Worm (Caenorhabditis elegans) whole organism, midembryonic: ENCODE data around the gene ham-3.

Experiments used
- T22C8.4 ChIP-seq: fragments of 200-800 bp; sonication (Bioruptor generic); IDR thresholded peaks from 2 replicates; pipeline ENCODE4 v1.3.6; 2022; ENCODE audit warnings: missing genetic modification characterization, missing compliant biosample characterization
- cog-1 ChIP-seq: sonication (generic microtip); optimal IDR thresholded peaks from 2 replicates; lab custom pipeline; 2016; ENCODE audit warnings: missing genetic modification characterization, missing compliant biosample characterization
- flt-1 ChIP-seq: fragments of 200-800 bp; sonication (Bioruptor generic); IDR thresholded peaks from 2 replicates; pipeline ENCODE4 v1.3.6; 2022; ENCODE audit warnings: missing genetic modification characterization, missing compliant biosample characterization
- klf-2 ChIP-seq: fragments of 200-800 bp; sonication (Bioruptor generic); conservative IDR thresholded peaks from 2 replicates; pipeline ENCODE4 v1.3.6; 2022; ENCODE audit warnings: missing genetic modification reagents, missing genetic modification characterization, missing compliant biosample characterization
- ref-1 ChIP-seq: fragments of 200-800 bp; sonication (Bioruptor generic); conservative IDR thresholded peaks from 2 replicates; pipeline ENCODE4 v1.3.6; 2022; ENCODE audit warnings: missing genetic modification reagents, missing genetic modification characterization, missing compliant biosample characterization
- tab-1 ChIP-seq: fragments of 200-800 bp; sonication (Bioruptor generic); IDR thresholded peaks from 2 replicates; pipeline ENCODE4 v1.3.6; 2022; ENCODE audit warnings: missing genetic modification characterization, missing compliant biosample characterization
- ztf-23 ChIP-seq: fragments of 200-800 bp; sonication (Bioruptor generic); IDR thresholded peaks from 2 replicates; pipeline ENCODE4 v1.3.6; 2022; ENCODE audit warnings: missing genetic modification reagents, missing genetic modification characterization, missing compliant biosample characterization
- ztf-29 ChIP-seq: fragments of 200-800 bp; sonication (Bioruptor generic); IDR thresholded peaks from 2 replicates; pipeline ENCODE4 v1.3.6; 2022; ENCODE audit warnings: missing genetic modification reagents, missing genetic modification characterization, missing compliant biosample characterization

- TF ChIP-seq cog-1 (no peak), flt-1 (GFP tag; lab: Robert Waterston, UW) (no peak), klf-2 (no peak), tab-1 (no peak), ztf-23 (no peak), ztf-29 (no peak), T22C8.4 (GFP tag; lab: Robert Waterston, UW) (no peak), ref-1 (GFP tag; lab: Robert Waterston, UW) (no peak)
Observed at ce11 chrIII:10154993-10155392, 34.4 kb downstream of the ham-3 start.
